Worm (Caenorhabditis elegans) whole organism, L3 larva: ENCODE data around the gene ceh-75.

Source experiments
- aly-2 ChIP-seq: fragments of 150-350 bp; optimal IDR thresholded peaks from 2 replicates; lab custom pipeline; 2014; ENCODE audit warnings: missing biosample characterization, missing genetic modification characterization
- ceh-82 ChIP-seq: fragments of 150-350 bp; optimal IDR thresholded peaks from 2 replicates; lab custom pipeline; 2014; ENCODE audit warnings: missing biosample characterization, missing genetic modification characterization
- elt-1 ChIP-seq: fragments of 150-350 bp; optimal IDR thresholded peaks from 2 replicates; lab custom pipeline; 2014; ENCODE audit warnings: missing biosample characterization, missing genetic modification characterization
- elt-2 ChIP-seq: sonication (generic microtip); optimal IDR thresholded peaks from 2 replicates; lab custom pipeline; 2016; ENCODE audit warnings: missing genetic modification reagents, mild to moderate bottlenecking, missing genetic modification characterization, missing compliant biosample characterization
- fkh-10 ChIP-seq: sonication (generic microtip); optimal IDR thresholded peaks from 2 replicates; lab custom pipeline; 2017; ENCODE audit warnings: missing biosample characterization, missing genetic modification reagents, missing genetic modification characterization
- fos-1 ChIP-seq: fragments of 150-350 bp; optimal IDR thresholded peaks from 2 replicates; lab custom pipeline; 2014; ENCODE audit warnings: missing biosample characterization, missing genetic modification characterization
- hmg-11 ChIP-seq: sonication (generic microtip); optimal IDR thresholded peaks from 2 replicates; lab custom pipeline; 2016; ENCODE audit warnings: missing genetic modification characterization, missing compliant biosample characterization
- jun-1 ChIP-seq: fragments of 150-350 bp; optimal IDR thresholded peaks from 2 replicates; lab custom pipeline; 2014; ENCODE audit warnings: missing biosample characterization, missing genetic modification reagents, missing genetic modification characterization
- nhr-25 ChIP-seq: sonication (generic microtip); optimal IDR thresholded peaks from 2 replicates; lab custom pipeline; 2017; ENCODE audit warnings: missing biosample characterization, missing genetic modification characterization
- snpc-4 ChIP-seq: fragments of 150-350 bp; optimal IDR thresholded peaks from 2 replicates; lab custom pipeline; 2014; ENCODE audit warnings: missing biosample characterization, missing genetic modification characterization

DNA sequence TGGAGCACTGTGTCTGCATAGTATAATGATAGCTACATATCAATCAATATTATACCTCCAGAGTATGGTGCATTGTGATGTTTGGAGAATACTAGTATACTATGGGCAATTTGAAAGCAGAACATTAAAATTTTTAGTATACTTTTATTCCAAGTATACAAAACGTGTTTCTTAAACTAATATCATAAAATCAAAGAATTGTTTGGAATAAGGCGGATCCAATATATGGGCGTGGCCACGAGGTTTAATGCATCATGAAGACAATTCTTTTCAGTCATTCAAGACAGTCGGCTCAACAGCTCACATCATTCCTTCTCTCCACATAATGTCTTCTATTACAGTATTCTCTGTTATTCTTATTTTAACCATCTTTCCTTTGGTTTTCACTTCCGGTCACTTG is 41.3 kb upstream of the ceh-75 start, which contains the start of gene sdz-31:
- TF ChIP-seq elt-1 (tag; lab: Kevin White, UChicago) (no peak), hmg-11 (no peak), jun-1 (tag; lab: Kevin White, UChicago) (no peak), nhr-25 (tag; lab: Kevin White, UChicago) (no peak), snpc-4 (no peak), fkh-10 (no peak), aly-2 (tag; lab: Kevin White, UChicago) (no peak), elt-2 (tag; lab: Kevin White, UChicago) (no peak), ceh-82 (no peak), fos-1 (tag; lab: Kevin White, UChicago) (no peak)
